Worm (Caenorhabditis elegans) whole organism, L3 larva: ENCODE results near the gene C06A1.7.

Source experiments
- R02D3.7 ChIP-seq: fragments of 150-350 bp; optimal IDR thresholded peaks from 2 replicates; lab custom pipeline; 2014; ENCODE audit warnings: missing biosample characterization, missing genetic modification characterization
- ZK546.5 ChIP-seq: sonication (generic microtip); optimal IDR thresholded peaks from 2 replicates; lab custom pipeline; 2017; ENCODE audit warnings: missing biosample characterization, missing genetic modification characterization
- ama-1 ChIP-seq: fragments of 150-350 bp; optimal IDR thresholded peaks from 2 replicates; lab custom pipeline; 2018
- ceh-28 ChIP-seq: fragments of 150-350 bp; optimal IDR thresholded peaks from 2 replicates; lab custom pipeline; 2014; ENCODE audit warnings: missing biosample characterization, missing genetic modification reagents, missing genetic modification characterization
- daf-12 ChIP-seq: fragments of 150-350 bp; optimal IDR thresholded peaks from 2 replicates; lab custom pipeline; 2014; ENCODE audit warnings: missing biosample characterization, missing genetic modification reagents, missing genetic modification characterization
- elt-2 ChIP-seq: sonication (generic microtip); optimal IDR thresholded peaks from 2 replicates; lab custom pipeline; 2016; ENCODE audit warnings: missing genetic modification reagents, mild to moderate bottlenecking, missing genetic modification characterization, missing compliant biosample characterization
- eor-1 ChIP-seq, 2 experiments: fragments of 150-350 bp; optimal IDR thresholded peaks; 2 replicates each; lab custom pipeline; 2014 to 2018; ENCODE audit warnings: missing biosample characterization in 2 of 2, missing genetic modification characterization in 2 of 2
- fkh-10 ChIP-seq: sonication (generic microtip); optimal IDR thresholded peaks from 2 replicates; lab custom pipeline; 2017; ENCODE audit warnings: missing biosample characterization, missing genetic modification reagents, missing genetic modification characterization
- fkh-2 ChIP-seq: fragments of 150-350 bp; optimal IDR thresholded peaks from 2 replicates; lab custom pipeline; 2014; ENCODE audit warnings: missing biosample characterization, missing genetic modification reagents, missing genetic modification characterization
- fos-1 ChIP-seq: fragments of 150-350 bp; optimal IDR thresholded peaks from 2 replicates; lab custom pipeline; 2014; ENCODE audit warnings: missing biosample characterization, missing genetic modification characterization
- jun-1 ChIP-seq: fragments of 150-350 bp; optimal IDR thresholded peaks from 2 replicates; lab custom pipeline; 2014; ENCODE audit warnings: missing biosample characterization, missing genetic modification reagents, missing genetic modification characterization
- lin-15B ChIP-seq: fragments of 150-350 bp; optimal IDR thresholded peaks from 2 replicates; lab custom pipeline; 2014; ENCODE audit warnings: missing biosample characterization, missing genetic modification characterization
- lin-39 ChIP-seq: fragments of 150-350 bp; optimal IDR thresholded peaks from 2 replicates; lab custom pipeline; 2018; ENCODE audit warnings: missing biosample characterization, missing genetic modification reagents, missing genetic modification characterization
- lsy-12 ChIP-seq: sonication (generic microtip); optimal IDR thresholded peaks from 2 replicates; lab custom pipeline; 2016; ENCODE audit warnings: mild to moderate bottlenecking, missing genetic modification characterization, missing compliant biosample characterization
- mdl-1 ChIP-seq: fragments of 150-350 bp; optimal IDR thresholded peaks from 2 replicates; lab custom pipeline; 2014; ENCODE audit warnings: missing biosample characterization, missing genetic modification characterization
- mml-1 ChIP-seq: fragments of 150-350 bp; sonication (generic microtip); optimal IDR thresholded peaks from 3 replicates; lab custom pipeline; 2014; ENCODE audit warnings: missing biosample characterization, missing genetic modification characterization
- nfya-1 ChIP-seq: sonication (generic microtip); optimal IDR thresholded peaks from 2 replicates; lab custom pipeline; 2017; ENCODE audit warnings: missing genetic modification characterization, mild to moderate bottlenecking, missing compliant biosample characterization, antibody characterized with exemption, moderate library complexity; ENCODE audit not compliant: insufficient read depth
- nhr-11 ChIP-seq: fragments of 150-350 bp; optimal IDR thresholded peaks from 2 replicates; lab custom pipeline; 2014; ENCODE audit warnings: missing biosample characterization, missing genetic modification characterization
- nhr-23 ChIP-seq: fragments of 150-350 bp; optimal IDR thresholded peaks from 2 replicates; lab custom pipeline; 2014; ENCODE audit warnings: missing biosample characterization, missing genetic modification reagents, missing genetic modification characterization
- nhr-237 ChIP-seq: fragments of 150-350 bp; optimal IDR thresholded peaks from 2 replicates; lab custom pipeline; 2014; ENCODE audit warnings: missing biosample characterization, missing genetic modification characterization
- nhr-25 ChIP-seq: sonication (generic microtip); optimal IDR thresholded peaks from 2 replicates; lab custom pipeline; 2017; ENCODE audit warnings: missing biosample characterization, missing genetic modification characterization
- nhr-28 ChIP-seq: fragments of 150-350 bp; optimal IDR thresholded peaks from 2 replicates; lab custom pipeline; 2014; ENCODE audit warnings: missing biosample characterization, missing genetic modification characterization
- nhr-43 ChIP-seq: sonication (generic microtip); optimal IDR thresholded peaks from 2 replicates; lab custom pipeline; 2016; ENCODE audit warnings: mild to moderate bottlenecking, missing genetic modification characterization, missing compliant biosample characterization; ENCODE audit not compliant: poor library complexity, severe bottlenecking
- nhr-76 ChIP-seq: fragments of 150-350 bp; sonication (generic microtip); optimal IDR thresholded peaks from 5 replicates; lab custom pipeline; 2014; ENCODE audit warnings: missing biosample characterization, missing genetic modification characterization
- pha-4 ChIP-seq: fragments of 150-350 bp; optimal IDR thresholded peaks from 2 replicates; lab custom pipeline; 2014; ENCODE audit warnings: missing biosample characterization, missing genetic modification reagents, missing genetic modification characterization
- pqm-1 ChIP-seq: fragments of 150-350 bp; optimal IDR thresholded peaks from 2 replicates; lab custom pipeline; 2017; ENCODE audit warnings: missing biosample characterization, missing genetic modification characterization, inconsistent platforms
- skn-1 ChIP-seq: fragments of 150-350 bp; optimal IDR thresholded peaks from 2 replicates; lab custom pipeline; 2014; ENCODE audit warnings: missing biosample characterization, missing genetic modification characterization
- snpc-4 ChIP-seq: fragments of 150-350 bp; optimal IDR thresholded peaks from 2 replicates; lab custom pipeline; 2014; ENCODE audit warnings: missing biosample characterization, missing genetic modification characterization
- tbx-2 ChIP-seq: sonication (generic microtip); optimal IDR thresholded peaks from 2 replicates; lab custom pipeline; 2016; ENCODE audit warnings: mild to moderate bottlenecking, missing genetic modification characterization, missing compliant biosample characterization
- unc-39 ChIP-seq: sonication (generic microtip); optimal IDR thresholded peaks from 4 replicates; lab custom pipeline; 2017; ENCODE audit warnings: missing biosample characterization, missing genetic modification characterization
- ztf-11 ChIP-seq: fragments of 150-350 bp; optimal IDR thresholded peaks from 2 replicates; lab custom pipeline; 2014; ENCODE audit warnings: missing biosample characterization, missing genetic modification characterization
- ztf-4 ChIP-seq: fragments of 150-350 bp; optimal IDR thresholded peaks from 2 replicates; lab custom pipeline; 2014; ENCODE audit warnings: missing biosample characterization, missing genetic modification characterization

Gene C06A1.7

ce11 chrII:10545924-10546783, 18.5 kb upstream of the C06A1.7 start:
- peak; percentile 70 for TF ChIP-seq ama-1 (lab: Kevin White, UChicago)
- TF ChIP-seq nhr-11 (tag; lab: Kevin White, UChicago), result no peak
- no peak for TF ChIP-seq tbx-2 (tag; lab: Kevin White, UChicago)
- TF ChIP-seq daf-12, result no peak
- TF ChIP-seq nhr-76, result no peak
- TF ChIP-seq nfya-1 (tag; lab: Kevin White, UChicago), result peak; percentile 16
- TF ChIP-seq pha-4 (tag; lab: Kevin White, UChicago), result peak; percentile 3
- TF ChIP-seq nhr-28 (tag; lab: Kevin White, UChicago), result no peak
- TF ChIP-seq eor-1 (tag; optimal IDR thresholded peaks at IDR 0.05; lab: Kevin White, UChicago), result peak in 1 of 2 experiments; percentile 28
- TF ChIP-seq nhr-43 (tag; lab: Kevin White, UChicago), result peak; percentile 37
- TF ChIP-seq nhr-237, result no peak
- TF ChIP-seq mdl-1 (tag; lab: Kevin White, UChicago), result no peak

- no peak for TF ChIP-seq nhr-28 (tag; lab: Kevin White, UChicago)
- TF ChIP-seq nhr-23 (tag; lab: Kevin White, UChicago), result no peak
- TF ChIP-seq jun-1 (tag; lab: Kevin White, UChicago), result no peak
- TF ChIP-seq lin-39 (tag; lab: Kevin White, UChicago), result peak; percentile 14
- peak; percentile 3 for TF ChIP-seq nhr-11 (tag; lab: Kevin White, UChicago)
- TF ChIP-seq nhr-25 (tag; lab: Kevin White, UChicago), result peak; percentile 24
- TF ChIP-seq ztf-11 (tag; lab: Kevin White, UChicago), result no peak
- TF ChIP-seq ceh-28, result no peak
- no peak for TF ChIP-seq mml-1 (tag; lab: Kevin White, UChicago)
- no peak for TF ChIP-seq R02D3.7 (tag; lab: Kevin White, UChicago)
- TF ChIP-seq fkh-2 (tag; lab: Kevin White, UChicago), result no peak
- no peak for TF ChIP-seq fkh-10 (GFP tag; lab: Kevin White, UChicago)
- no peak for TF ChIP-seq fos-1 (tag; lab: Kevin White, UChicago)
- TF ChIP-seq lsy-12 (tag; lab: Kevin White, UChicago), result no peak
- TF ChIP-seq unc-39 (tag; lab: Kevin White, UChicago), result no peak
- no peak for TF ChIP-seq ZK546.5 (tag; lab: Kevin White, UChicago)
- no peak for TF ChIP-seq elt-2 (tag; lab: Kevin White, UChicago)
- no peak for TF ChIP-seq skn-1 (tag; lab: Kevin White, UChicago)
- no peak for TF ChIP-seq lin-15B
- TF ChIP-seq ztf-4 (tag; lab: Kevin White, UChicago), result peak; percentile 36
- TF ChIP-seq nfya-1 (tag; lab: Kevin White, UChicago), result peak; percentile 5
These were observed 18.0 kb upstream of the C06A1.7 start for ce11 chrII:10546784-10547087.

ce11 chrII:10547311-10547710, 17.4 kb upstream of the C06A1.7 start:
- TF ChIP-seq mml-1 (tag; lab: Kevin White, UChicago) (no peak), nhr-11 (tag; lab: Kevin White, UChicago) (no peak), snpc-4 (tag; lab: Kevin White, UChicago) (no peak), lin-39 (tag; lab: Kevin White, UChicago) (peak; percentile 3), nhr-25 (tag; lab: Kevin White, UChicago) (peak; percentile 4)
- TF ChIP-seq, all 47 proteins: peak for 2

DNA sequence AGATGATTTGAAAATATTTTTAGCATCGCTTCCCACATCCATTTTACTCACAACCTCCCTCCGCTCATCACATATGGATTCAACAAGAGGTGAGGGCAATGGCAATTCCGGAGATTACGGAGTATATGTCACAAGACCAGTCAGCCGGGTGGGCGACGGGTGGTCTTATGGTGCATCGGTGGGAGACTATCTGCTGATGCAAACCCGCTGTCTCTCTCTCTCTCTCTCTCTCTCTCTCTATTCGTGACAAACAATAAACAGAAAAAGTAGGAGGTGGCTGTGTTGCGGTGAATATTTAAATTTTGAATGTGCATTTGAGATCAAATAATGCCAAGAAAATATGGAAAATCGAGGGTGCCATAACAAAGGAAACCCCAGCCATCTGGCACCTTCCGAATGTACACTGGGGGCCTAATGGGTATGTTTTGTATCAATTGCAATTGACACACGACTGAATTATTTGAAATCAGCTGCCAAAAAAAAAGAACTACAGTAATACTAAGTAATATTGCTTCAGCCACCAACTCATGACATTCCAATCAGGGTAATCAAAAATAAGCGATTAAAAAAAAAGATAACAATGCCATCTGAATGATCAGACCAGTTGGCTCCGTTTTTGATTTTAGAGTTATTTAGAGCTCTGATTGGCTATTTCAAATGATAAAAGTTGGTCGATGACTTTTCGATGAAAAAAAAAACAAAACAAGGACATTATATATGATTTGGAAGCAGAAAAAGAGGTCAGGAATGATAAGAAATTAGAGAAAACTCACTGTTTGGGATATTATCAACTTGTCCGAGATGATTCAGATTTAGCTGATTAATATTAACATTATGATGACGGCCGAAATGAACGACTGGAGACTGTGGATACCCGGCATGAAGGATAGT, 16.6 kb upstream of the C06A1.7 start:
- TF ChIP-seq nfya-1 (tag; lab: Kevin White, UChicago), result peak; percentile 53
- TF ChIP-seq ZK546.5 (tag; lab: Kevin White, UChicago), result no peak
- peak; percentile 25 for TF ChIP-seq elt-2 (tag; lab: Kevin White, UChicago)
- peak; percentile 61 for TF ChIP-seq jun-1 (tag; lab: Kevin White, UChicago)
- TF ChIP-seq pqm-1 (tag; lab: Kevin White, UChicago), result peak; percentile 51
- TF ChIP-seq nhr-25 (tag; lab: Kevin White, UChicago), result peak; percentile 31
- peak; percentile 85 for TF ChIP-seq ama-1 (lab: Kevin White, UChicago)
- TF ChIP-seq eor-1 (tag; optimal IDR thresholded peaks at IDR 0.05; lab: Kevin White, UChicago), result no peak
